Worm (Caenorhabditis elegans): ENCODE measurements around the gene ZK688.12.

DNA sequence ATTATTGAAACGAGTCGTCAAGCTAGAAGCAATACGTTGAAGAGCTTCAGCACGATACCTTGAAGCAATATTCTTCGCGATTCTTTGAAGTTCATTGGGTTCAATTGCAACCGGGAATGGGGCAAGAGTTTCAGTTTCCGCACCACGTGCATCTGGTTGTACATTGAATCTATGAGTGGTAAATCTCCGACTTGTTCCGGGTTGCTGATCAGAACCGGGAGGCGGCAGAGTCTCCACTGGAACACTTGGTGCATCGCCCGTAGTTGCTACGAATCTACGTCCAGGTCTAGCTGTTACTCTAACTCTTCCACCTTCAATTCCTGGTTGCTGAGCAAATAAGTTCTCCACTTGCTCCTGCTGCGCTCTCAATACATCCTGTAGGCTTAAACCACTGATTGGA, 24.4 kb downstream of the ZK688.12 start:
- TF ChIP-seq him-1 (tag; optimal IDR thresholded peaks at IDR 0.05) (no peak), dao-5 (tag; optimal IDR thresholded peaks at IDR 0.05) (no peak), W03F9.2 (tag; optimal IDR thresholded peaks at IDR 0.05) (no peak)

Measured in whole organism, L4/young adult.